Fruit fly (Drosophila melanogaster): Measurements from ENCODE around the gene Jon66Ci.
A peak's percentile ranks its signal among the peaks of the same experiment; 100 is the strongest.

Gene Jon66Ci

dm6 chr3L:8372035-8372434 is 19.3 kb upstream of the Jon66Ci start, which contains the start of gene ImpE1 (continued):
- TF ChIP-seq E2f2 (GFP tag; IDR thresholded peaks at IDR 0.05) (no peak), BtbVII (GFP tag; optimal IDR thresholded peaks at IDR 0.05) (no peak), Med (GFP tag) (no peak), CG13424 (tag; optimal IDR thresholded peaks at IDR 0.05) (no peak), gsb (GFP tag; IDR thresholded peaks at IDR 0.05) (no peak), CG14710 (tag; optimal IDR thresholded peaks at IDR 0.05) (no peak), al (GFP tag; IDR thresholded peaks at IDR 0.05) (no peak), sd (tag; optimal IDR thresholded peaks at IDR 0.05) (no peak), CG34224 (GFP tag; IDR thresholded peaks at IDR 0.05; ENCODE audit: partially characterized antibody) (no peak), aop (GFP tag; IDR thresholded peaks at IDR 0.05) (no peak), Ets65A (GFP tag) (peak; percentile 35), odd (GFP tag; optimal IDR thresholded peaks at IDR 0.05) (no peak), ash1 (GFP tag; optimal IDR thresholded peaks at IDR 0.05) (no peak), Dfd (GFP tag; optimal IDR thresholded peaks at IDR 0.05) (peak in 1 of 2 experiments; percentile 89), CG10147 (GFP tag; optimal IDR thresholded peaks at IDR 0.05) (no peak), CG11093 (GFP tag; IDR thresholded peaks at IDR 0.05) (no peak), CG17912 (GFP tag; optimal IDR thresholded peaks at IDR 0.05) (no peak), CG10366 (GFP tag; IDR thresholded peaks at IDR 0.05) (no peak), TFAM (GFP tag; optimal IDR thresholded peaks at IDR 0.05) (no peak), CG10959 (GFP tag; IDR thresholded peaks at IDR 0.05) (no peak), zfh2 (GFP tag; optimal IDR thresholded peaks at IDR 0.05) (no peak), MESR4 (GFP tag; optimal IDR thresholded peaks at IDR 0.05) (no peak), Bteb2 (GFP tag; optimal IDR thresholded peaks at IDR 0.05) (no peak), CG6654 (GFP tag; optimal IDR thresholded peaks at IDR 0.05) (no peak), C15 (GFP tag; IDR thresholded peaks at IDR 0.05) (no peak), pb (GFP tag; optimal IDR thresholded peaks at IDR 0.05) (no peak), klu (GFP tag; IDR thresholded peaks at IDR 0.05) (0 out of 2 replicates have a peak, but pooled peaks have one; percentile 23), CG32772 (GFP tag; IDR thresholded peaks at IDR 0.05) (no peak), Rfx (GFP tag; IDR thresholded peaks at IDR 0.05) (no peak), emc (GFP tag; optimal IDR thresholded peaks at IDR 0.05) (no peak), CG15601 (tag; optimal IDR thresholded peaks at IDR 0.05) (no peak), CG12219 (GFP tag; optimal IDR thresholded peaks at IDR 0.05) (no peak), CG8290 (GFP tag; optimal IDR thresholded peaks at IDR 0.05) (no peak), CG8290 (tag; optimal IDR thresholded peaks at IDR 0.05) (no peak), CG4404 (GFP tag; IDR thresholded peaks at IDR 0.05) (no peak), ara (GFP tag; IDR thresholded peaks at IDR 0.05) (no peak), Optix (GFP tag; IDR thresholded peaks at IDR 0.05) (no peak), fu2 (GFP tag; optimal IDR thresholded peaks at IDR 0.05) (no peak), Adf1 (GFP tag; IDR thresholded peaks at IDR 0.05) (peak; percentile 73), CG10462 (GFP tag; optimal IDR thresholded peaks at IDR 0.05) (no peak), Myb (GFP tag; optimal IDR thresholded peaks at IDR 0.05) (no peak), CG2129 (GFP tag; IDR thresholded peaks at IDR 0.05; ENCODE audit: partially characterized antibody) (no peak), amos (GFP tag; IDR thresholded peaks at IDR 0.05; ENCODE audit: partially characterized antibody) (no peak), CG9932 (GFP tag; IDR thresholded peaks at IDR 0.05) (0 out of 2 replicates have a peak, but pooled peaks have one; percentile 16), CG30431 (GFP tag; optimal IDR thresholded peaks at IDR 0.05) (no peak), CG14050 (GFP tag; IDR thresholded peaks at IDR 0.05) (no peak), gfzf (GFP tag; optimal IDR thresholded peaks at IDR 0.05) (no peak), fd102C (GFP tag; optimal IDR thresholded peaks at IDR 0.05) (no peak), CG1602 (GFP tag; optimal IDR thresholded peaks at IDR 0.05) (no peak), run (tag; optimal IDR thresholded peaks at IDR 0.05) (no peak), Side (GFP tag; optimal IDR thresholded peaks at IDR 0.05) (no peak), Hmx (GFP tag; optimal IDR thresholded peaks at IDR 0.05) (no peak), org-1 (GFP tag; optimal IDR thresholded peaks at IDR 0.05) (no peak), ham (GFP tag; IDR thresholded peaks at IDR 0.05) (no peak)

All from whole organism, embryonic.